Fruit fly (Drosophila melanogaster) whole organism, embryonic: Measurements from ENCODE around the gene CG2104.

Experiments
- CG10321 ChIP-seq: fragments of 200-800 bp; sonication (Bioruptor generic); IDR thresholded peaks from 2 replicates; pipeline ENCODE4 v1.3.6; 2022; ENCODE audit warnings: missing biosample characterization, missing genetic modification characterization
- CG10462 ChIP-seq: fragments of 200-800 bp; sonication (Bioruptor generic); optimal IDR thresholded peaks from 2 replicates; lab custom pipeline; 2016; ENCODE audit warnings: missing biosample characterization, missing genetic modification characterization
- CG10959 ChIP-seq: fragments of 200-800 bp; sonication (Bioruptor generic); IDR thresholded peaks from 2 replicates; pipeline ENCODE4 v1.3.6; 2022; ENCODE audit warnings: missing biosample characterization, missing genetic modification characterization
- CG10979 ChIP-seq: fragments of 200-800 bp; sonication (Bioruptor generic); optimal IDR thresholded peaks from 2 replicates; lab custom pipeline; 2018; ENCODE audit warnings: missing biosample characterization, mild to moderate bottlenecking, missing genetic modification characterization, moderate library complexity
- CG12219 ChIP-seq: fragments of 200-800 bp; sonication (Bioruptor generic); optimal IDR thresholded peaks from 3 replicates; lab custom pipeline; 2018; ENCODE audit warnings: missing biosample characterization, mild to moderate bottlenecking, missing genetic modification characterization
- CG13424 ChIP-seq: fragments of 200-800 bp; sonication (Bioruptor generic); optimal IDR thresholded peaks from 2 replicates; lab custom pipeline; 2019; ENCODE audit warnings: missing biosample characterization, mild to moderate bottlenecking, missing genetic modification characterization, moderate library complexity
- CG14014 ChIP-seq: fragments of 200-800 bp; sonication (Bioruptor generic); IDR thresholded peaks from 2 replicates; pipeline ENCODE4 v1.3.6; 2022; ENCODE audit warnings: missing biosample characterization, missing genetic modification characterization
- CG17359 ChIP-seq: fragments of 200-800 bp; sonication (Bioruptor generic); optimal IDR thresholded peaks from 3 replicates; lab custom pipeline; 2018; ENCODE audit warnings: missing biosample characterization, mild to moderate bottlenecking, missing genetic modification characterization, moderate library complexity
- CG17568 ChIP-seq: fragments of 200-800 bp; sonication (Bioruptor generic); optimal IDR thresholded peaks from 2 replicates; lab custom pipeline; 2018; ENCODE audit warnings: missing biosample characterization, mild to moderate bottlenecking, missing genetic modification characterization, moderate library complexity
- CG17612 ChIP-seq: fragments of 200-800 bp; sonication (Bioruptor generic); IDR thresholded peaks from 2 replicates; pipeline ENCODE4 v1.3.6; 2022; ENCODE audit warnings: missing biosample characterization, missing genetic modification characterization
- CG17829 ChIP-seq: fragments of 200-800 bp; optimal IDR thresholded peaks from 2 replicates; lab custom pipeline; 2019; ENCODE audit warnings: missing biosample characterization, mild to moderate bottlenecking, missing genetic modification characterization, moderate library complexity
- CG18619 ChIP-seq: fragments of 200-800 bp; sonication (Bioruptor generic); optimal IDR thresholded peaks from 3 replicates; lab custom pipeline; 2017; ENCODE audit warnings: missing biosample characterization, mild to moderate bottlenecking, missing genetic modification characterization
- CG2116 ChIP-seq: fragments of 200-800 bp; sonication (Bioruptor generic); optimal IDR thresholded peaks from 3 replicates; lab custom pipeline; 2018; ENCODE audit warnings: missing biosample characterization, mild to moderate bottlenecking, missing genetic modification characterization
- CG2889 ChIP-seq: fragments of 200-800 bp; sonication (Bioruptor generic); IDR thresholded peaks from 3 replicates; pipeline ENCODE4 v1.3.6; 2022; ENCODE audit warnings: missing biosample characterization, missing genetic modification characterization
- CG30020 ChIP-seq: fragments of 200-800 bp; optimal IDR thresholded peaks from 2 replicates; lab custom pipeline; 2019; ENCODE audit warnings: missing biosample characterization, mild to moderate bottlenecking, missing genetic modification characterization, moderate library complexity
- CG3281 ChIP-seq: fragments of 200-800 bp; sonication (Bioruptor generic); optimal IDR thresholded peaks from 3 replicates; lab custom pipeline; 2017; ENCODE audit warnings: missing biosample characterization, mild to moderate bottlenecking, missing genetic modification characterization
- CG33213 ChIP-seq: fragments of 200-800 bp; sonication (Bioruptor generic); optimal IDR thresholded peaks from 3 replicates; lab custom pipeline; 2016; ENCODE audit warnings: missing biosample characterization, missing genetic modification characterization
- CG34224 ChIP-seq: fragments of 200-800 bp; sonication (Bioruptor generic); IDR thresholded peaks from 3 replicates; pipeline ENCODE4 v1.3.6; 2022; ENCODE audit warnings: missing biosample characterization, missing genetic modification characterization; ENCODE audit not compliant: partially characterized antibody
- CG3995 ChIP-seq: fragments of 200-800 bp; sonication (Bioruptor generic); optimal IDR thresholded peaks from 3 replicates; lab custom pipeline; 2016; ENCODE audit warnings: missing biosample characterization, missing genetic modification characterization
- CG42726 ChIP-seq: fragments of 200-800 bp; sonication (Bioruptor generic); IDR thresholded peaks from 2 replicates; pipeline ENCODE4 v1.3.6; 2022; ENCODE audit warnings: missing biosample characterization, missing genetic modification characterization; ENCODE audit not compliant: partially characterized antibody
- CG43689 ChIP-seq: fragments of 200-800 bp; sonication (Bioruptor generic); IDR thresholded peaks from 2 replicates; pipeline ENCODE4 v1.3.6; 2022; ENCODE audit warnings: missing biosample characterization, missing genetic modification characterization
- CG8089 ChIP-seq: fragments of 200-800 bp; sonication (Bioruptor generic); optimal IDR thresholded peaks from 3 replicates; lab custom pipeline; 2016; ENCODE audit warnings: missing biosample characterization, missing genetic modification characterization
- CG8290 ChIP-seq, 3 experiments: fragments of 200-800 bp; sonication (Bioruptor generic); optimal IDR thresholded peaks; 2 replicates each; lab custom pipeline; 2016 to 2019; ENCODE audit warnings: missing biosample characterization in 3 of 3, missing genetic modification characterization in 3 of 3, mild to moderate bottlenecking in 2 of 3, moderate library complexity in 1 of 3
- CG9876 ChIP-seq: fragments of 200-800 bp; sonication (Bioruptor generic); optimal IDR thresholded peaks from 2 replicates; lab custom pipeline; 2016; ENCODE audit warnings: missing biosample characterization, missing genetic modification characterization
- E2f2 ChIP-seq: fragments of 200-800 bp; sonication (Bioruptor generic); IDR thresholded peaks from 2 replicates; pipeline ENCODE4 v1.3.6; 2022; ENCODE audit warnings: missing biosample characterization, missing genetic modification characterization
- Max ChIP-seq: fragments of 200-800 bp; sonication (Bioruptor generic); optimal IDR thresholded peaks from 2 replicates; lab custom pipeline; 2016; ENCODE audit warnings: missing biosample characterization, mild to moderate bottlenecking, missing genetic modification characterization
- NK7.1 ChIP-seq: fragments of 200-800 bp; sonication (Bioruptor generic); optimal IDR thresholded peaks from 3 replicates; lab custom pipeline; 2016; ENCODE audit warnings: missing biosample characterization, missing genetic modification characterization
- TFAM ChIP-seq: fragments of 200-800 bp; sonication (Bioruptor generic); optimal IDR thresholded peaks from 2 replicates; lab custom pipeline; 2017; ENCODE audit warnings: missing biosample characterization, missing genetic modification characterization, inconsistent platforms
- Tbp ChIP-seq: fragments of >200 bp; optimal IDR thresholded peaks from 2 replicates; lab custom pipeline; 2018; ENCODE audit warnings: missing biosample characterization, missing genetic modification characterization
- Xbp1 ChIP-seq: fragments of 200-800 bp; sonication (Bioruptor generic); optimal IDR thresholded peaks from 3 replicates; lab custom pipeline; 2016; ENCODE audit warnings: missing biosample characterization, mild to moderate bottlenecking, missing genetic modification characterization
- ab ChIP-seq: fragments of 200-800 bp; sonication (Bioruptor generic); optimal IDR thresholded peaks from 2 replicates; lab custom pipeline; 2016; ENCODE audit warnings: missing biosample characterization, missing genetic modification characterization
- ac ChIP-seq: fragments of 200-800 bp; sonication (Bioruptor generic); optimal IDR thresholded peaks from 3 replicates; lab custom pipeline; 2017; ENCODE audit warnings: missing biosample characterization, mild to moderate bottlenecking, missing genetic modification characterization
- bcd ChIP-seq: fragments of 200-800 bp; sonication (Bioruptor generic); optimal IDR thresholded peaks from 2 replicates; lab custom pipeline; 2017; ENCODE audit warnings: missing biosample characterization, mild to moderate bottlenecking, missing genetic modification characterization
- cato ChIP-seq: fragments of 200-800 bp; sonication (Bioruptor generic); optimal IDR thresholded peaks from 2 replicates; lab custom pipeline; 2016; ENCODE audit warnings: missing biosample characterization, missing genetic modification characterization, borderline replicate concordance
- chif ChIP-seq, 2 experiments: fragments of 200-800 bp; sonication (Bioruptor generic); optimal IDR thresholded peaks; 3 replicates each; lab custom pipeline; 2016; ENCODE audit warnings: missing biosample characterization in 2 of 2, missing genetic modification characterization in 2 of 2
- crp ChIP-seq, 2 experiments: fragments of 200-800 bp; sonication (Bioruptor generic); optimal IDR thresholded peaks; 2 replicates in 1 of 2; 3 replicates in 1 of 2; lab custom pipeline; 2017; ENCODE audit warnings: missing biosample characterization in 2 of 2, missing genetic modification characterization in 2 of 2, mild to moderate bottlenecking in 1 of 2, moderate library complexity in 1 of 2
- eve ChIP-seq, 2 experiments: fragments of >200 bp; optimal IDR thresholded peaks; 2 replicates each; lab custom pipeline; 2017; ENCODE audit warnings: missing biosample characterization in 2 of 2, missing genetic modification characterization in 2 of 2
- fd3F ChIP-seq: fragments of 200-800 bp; sonication (Bioruptor generic); optimal IDR thresholded peaks from 2 replicates; lab custom pipeline; 2018; ENCODE audit warnings: missing biosample characterization, mild to moderate bottlenecking, missing genetic modification characterization, moderate library complexity
- fd96Cb ChIP-seq: fragments of 200-800 bp; sonication (Bioruptor generic); optimal IDR thresholded peaks from 2 replicates; lab custom pipeline; 2018; ENCODE audit warnings: missing biosample characterization, mild to moderate bottlenecking, missing genetic modification characterization, moderate library complexity
- fru ChIP-seq: fragments of >200 bp; optimal IDR thresholded peaks from 2 replicates; lab custom pipeline; 2017
- gfzf ChIP-seq: fragments of 200-800 bp; sonication (Bioruptor generic); optimal IDR thresholded peaks from 2 replicates; lab custom pipeline; 2016; ENCODE audit warnings: missing biosample characterization, mild to moderate bottlenecking, missing genetic modification characterization, moderate library complexity
- hkb ChIP-seq, 2 experiments: fragments of 200-800 bp in 1 of 2; fragments of >200 bp in 1 of 2; sonication (Bioruptor generic) in 1 of 2; IDR thresholded peaks in 1 of 2; optimal IDR thresholded peaks in 1 of 2; 2 replicates each; pipeline versions ENCODE4 v1.3.6 to Lab custom; 2017 to 2022; ENCODE audit warnings: missing biosample characterization in 1 of 2, missing genetic modification characterization in 1 of 2
- luna ChIP-seq: fragments of 200-800 bp; sonication (Bioruptor generic); optimal IDR thresholded peaks from 2 replicates; lab custom pipeline; 2016; ENCODE audit warnings: missing biosample characterization, missing genetic modification characterization
- mld ChIP-seq: fragments of 200-800 bp; sonication (Bioruptor generic); IDR thresholded peaks from 3 replicates; pipeline ENCODE4 v1.3.6; 2022; ENCODE audit warnings: missing biosample characterization, missing genetic modification characterization; ENCODE audit not compliant: partially characterized antibody
- row ChIP-seq: fragments of 200-800 bp; sonication (Bioruptor generic); IDR thresholded peaks from 3 replicates; pipeline ENCODE4 v1.3.6; 2022; ENCODE audit warnings: missing biosample characterization, missing genetic modification characterization
- salm ChIP-seq: fragments of 200-800 bp; sonication (Bioruptor generic); optimal IDR thresholded peaks from 2 replicates; lab custom pipeline; 2018; ENCODE audit warnings: missing biosample characterization, mild to moderate bottlenecking, missing genetic modification characterization
- sens-2 ChIP-seq: fragments of 200-800 bp; sonication (Bioruptor generic); IDR thresholded peaks from 2 replicates; pipeline ENCODE4 v1.3.6; 2022; ENCODE audit warnings: missing biosample characterization, missing genetic modification characterization
- sim ChIP-seq: fragments of 200-800 bp; sonication (Bioruptor generic); IDR thresholded peaks from 2 replicates; pipeline ENCODE4 v1.3.6; 2022; ENCODE audit warnings: missing biosample characterization, missing genetic modification characterization

Gene CG2104

dm6 chr3R:5742278-5743196 is 49.5 kb upstream of the CG2104 start, which contains the start of the genes Sym and Madm (continued):
- TF ChIP-seq E2f2 (GFP tag; lab: Robert Waterston, UW) (peak; percentile 44; the same call in 1 of the 2 replicates), CG17612 (no peak), gfzf (peak; percentile 78), CG2889 (GFP tag; lab: Robert Waterston, UW) (no peak), CG10462 (GFP tag; lab: Kevin White, UChicago) (no peak), CG42726 (GFP tag; lab: Robert Waterston, UW) (0 out of 2 replicates have a peak, but pooled peaks have one; percentile 23), row (peak; percentile 82), CG3281 (peak; percentile 24), sens-2 (GFP tag; lab: Robert Waterston, UW) (no peak), fru (lab: Kevin White, UChicago) (no peak), CG9876 (peak; percentile 29), Max (GFP tag; lab: Kevin White, UChicago) (peak; percentile 70), chif (GFP tag; optimal IDR thresholded peaks at IDR 0.05; lab: Kevin White, UChicago) (peak in 1 of 2 experiments; percentile 4), CG12219 (GFP tag; lab: Kevin White, UChicago) (no peak), CG10979 (peak; percentile 4), CG33213 (peak; percentile 17), CG8290 (GFP tag; optimal IDR thresholded peaks at IDR 0.05; lab: Kevin White, UChicago) (no peak), CG8290 (tag; optimal IDR thresholded peaks at IDR 0.05; lab: Kevin White, UChicago) (no peak), Tbp (no peak), luna (GFP tag; lab: Kevin White, UChicago) (no peak), ab (GFP tag; lab: Kevin White, UChicago) (no peak), mld (GFP tag; lab: Robert Waterston, UW) (no peak; the same call in 2 of the 3 replicates), CG2116 (GFP tag; lab: Kevin White, UChicago) (peak; percentile 95), eve (GFP tag; optimal IDR thresholded peaks at IDR 0.05; lab: Kevin White, UChicago) (no peak), CG10959 (GFP tag; lab: Robert Waterston, UW) (no peak), salm (tag; lab: Kevin White, UChicago) (no peak), TFAM (no peak), CG8089 (GFP tag; lab: Kevin White, UChicago) (no peak), CG43689 (no peak), fd3F (GFP tag; lab: Kevin White, UChicago) (no peak), CG14014 (GFP tag; lab: Robert Waterston, UW) (no peak), CG17359 (no peak), CG30020 (tag; lab: Kevin White, UChicago) (peak; percentile 71), CG13424 (peak; percentile 14), CG17829 (tag; lab: Kevin White, UChicago) (peak; percentile 31), sim (GFP tag; lab: Robert Waterston, UW) (no peak), fd96Cb (tag; lab: Kevin White, UChicago) (peak; percentile 23), hkb (optimal IDR thresholded peaks at IDR 0.05; lab: Kevin White, UChicago) (no peak), hkb (GFP tag; IDR thresholded peaks at IDR 0.05; lab: Robert Waterston, UW) (no peak), ac (GFP tag; lab: Kevin White, UChicago) (no peak), bcd (GFP tag; lab: Kevin White, UChicago) (peak; percentile 35), CG10321 (GFP tag; lab: Robert Waterston, UW) (no peak), cato (GFP tag; lab: Kevin White, UChicago) (peak; percentile 29), CG34224 (GFP tag; lab: Robert Waterston, UW) (peak; percentile 75), NK7.1 (no peak), CG18619 (no peak), crp (GFP tag; optimal IDR thresholded peaks at IDR 0.05; lab: Kevin White, UChicago) (peak in 1 of 2 experiments; percentile 50), CG17568 (GFP tag; lab: Kevin White, UChicago) (no peak), CG3995 (GFP tag; lab: Kevin White, UChicago) (peak; percentile 61), Xbp1 (GFP tag; lab: Kevin White, UChicago) (peak; percentile 62)
